Fruit fly (Drosophila melanogaster) whole organism, embryonic: ENCODE results near the gene CG18213.

Experiments used
- Abd-B ChIP-seq: fragments of 200-800 bp; sonication (Bioruptor generic); optimal IDR thresholded peaks from 2 replicates; lab custom pipeline; 2018; ENCODE audit warnings: missing biosample characterization, mild to moderate bottlenecking, missing genetic modification characterization, moderate library complexity
- Ada2b ChIP-seq: fragments of 200-800 bp; sonication (Bioruptor generic); IDR thresholded peaks from 2 replicates; pipeline ENCODE4 v1.3.6; 2022; ENCODE audit warnings: missing biosample characterization, missing genetic modification characterization
- Atf3 ChIP-seq: fragments of 200-800 bp; sonication (Bioruptor generic); optimal IDR thresholded peaks from 3 replicates; lab custom pipeline; 2016; ENCODE audit warnings: missing biosample characterization, missing genetic modification characterization
- CG10209 ChIP-seq: fragments of 200-800 bp; sonication (Bioruptor generic); optimal IDR thresholded peaks from 3 replicates; lab custom pipeline; 2017; ENCODE audit warnings: missing biosample characterization, mild to moderate bottlenecking, missing genetic modification characterization, missing genetic modification reagents
- CG10959 ChIP-seq: fragments of 200-800 bp; sonication (Bioruptor generic); IDR thresholded peaks from 2 replicates; pipeline ENCODE4 v1.3.6; 2022; ENCODE audit warnings: missing biosample characterization, missing genetic modification characterization
- CG11456 ChIP-seq: fragments of 200-800 bp; sonication (Bioruptor generic); IDR thresholded peaks from 3 replicates; pipeline ENCODE4 v1.3.6; 2022; ENCODE audit warnings: missing biosample characterization, missing genetic modification characterization
- CG13296 ChIP-seq: fragments of 200-800 bp; sonication (Bioruptor generic); optimal IDR thresholded peaks from 3 replicates; lab custom pipeline; 2018; ENCODE audit warnings: missing biosample characterization, mild to moderate bottlenecking, missing genetic modification characterization
- CG15073 ChIP-seq: fragments of 200-800 bp; sonication (Bioruptor generic); optimal IDR thresholded peaks from 2 replicates; lab custom pipeline; 2016; ENCODE audit warnings: missing biosample characterization, missing genetic modification characterization
- CG1529 ChIP-seq: fragments of 200-800 bp; sonication (Bioruptor generic); optimal IDR thresholded peaks from 3 replicates; lab custom pipeline; 2018; ENCODE audit warnings: missing biosample characterization, missing genetic modification characterization
- CG17359 ChIP-seq: fragments of 200-800 bp; sonication (Bioruptor generic); optimal IDR thresholded peaks from 3 replicates; lab custom pipeline; 2018; ENCODE audit warnings: missing biosample characterization, mild to moderate bottlenecking, missing genetic modification characterization, moderate library complexity
- CG18476 ChIP-seq: fragments of 200-800 bp; sonication (Bioruptor generic); optimal IDR thresholded peaks from 2 replicates; lab custom pipeline; 2016; ENCODE audit warnings: missing biosample characterization, mild to moderate bottlenecking, missing genetic modification characterization
- CG18764 ChIP-seq: fragments of 200-800 bp; sonication (Bioruptor generic); optimal IDR thresholded peaks from 3 replicates; lab custom pipeline; 2016; ENCODE audit warnings: missing biosample characterization, missing genetic modification characterization
- CG3407 ChIP-seq: fragments of 200-800 bp; sonication (Bioruptor generic); optimal IDR thresholded peaks from 2 replicates; lab custom pipeline; 2018; ENCODE audit warnings: missing biosample characterization, mild to moderate bottlenecking, missing genetic modification characterization
- CG3995 ChIP-seq: fragments of 200-800 bp; sonication (Bioruptor generic); optimal IDR thresholded peaks from 3 replicates; lab custom pipeline; 2016; ENCODE audit warnings: missing biosample characterization, missing genetic modification characterization
- CG4617 ChIP-seq: fragments of 200-800 bp; sonication (Bioruptor generic); optimal IDR thresholded peaks from 3 replicates; lab custom pipeline; 2016; ENCODE audit warnings: missing biosample characterization, missing genetic modification characterization, borderline replicate concordance
- CG7357 ChIP-seq: fragments of 200-800 bp; sonication (Bioruptor generic); IDR thresholded peaks from 3 replicates; pipeline ENCODE4 v1.3.6; 2022; ENCODE audit warnings: missing biosample characterization, missing genetic modification characterization
- CG7839 ChIP-seq: fragments of 200-800 bp; sonication (Bioruptor generic); optimal IDR thresholded peaks from 3 replicates; lab custom pipeline; 2018; ENCODE audit warnings: missing biosample characterization, mild to moderate bottlenecking, missing genetic modification characterization, moderate library complexity
- CG8478 ChIP-seq: fragments of >200 bp; optimal IDR thresholded peaks from 2 replicates; lab custom pipeline; 2018
- Dad ChIP-seq: fragments of 200-800 bp; sonication (Bioruptor generic); optimal IDR thresholded peaks from 3 replicates; lab custom pipeline; 2016; ENCODE audit warnings: missing biosample characterization, missing genetic modification characterization
- Deaf1 ChIP-seq: fragments of 200-800 bp; optimal IDR thresholded peaks from 3 replicates; lab custom pipeline; 2019; ENCODE audit warnings: missing biosample characterization, mild to moderate bottlenecking, missing genetic modification characterization, moderate library complexity
- Doc2 ChIP-seq: fragments of 200-800 bp; sonication (Bioruptor generic); IDR thresholded peaks from 2 replicates; pipeline ENCODE4 v1.3.6; 2022; ENCODE audit warnings: missing biosample characterization, missing genetic modification characterization
- Hmr ChIP-seq: fragments of 200-800 bp; sonication (Bioruptor generic); optimal IDR thresholded peaks from 3 replicates; lab custom pipeline; 2017; ENCODE audit warnings: mild to moderate bottlenecking, missing biosample characterization, missing genetic modification reagents, missing genetic modification characterization
- Hr39 ChIP-seq: fragments of >200 bp; optimal IDR thresholded peaks from 2 replicates; lab custom pipeline; 2017
- Lhr ChIP-seq: fragments of 200-800 bp; sonication (Bioruptor generic); optimal IDR thresholded peaks from 3 replicates; lab custom pipeline; 2017; ENCODE audit warnings: mild to moderate bottlenecking, missing biosample characterization, missing genetic modification reagents, missing genetic modification characterization
- MBD-R2 ChIP-seq: fragments of 200-800 bp; sonication (Bioruptor generic); IDR thresholded peaks from 2 replicates; pipeline ENCODE4 v1.3.6; 2022; ENCODE audit warnings: missing biosample characterization, missing genetic modification characterization
- MTF-1 ChIP-seq: fragments of 200-800 bp; sonication (Bioruptor generic); optimal IDR thresholded peaks from 2 replicates; lab custom pipeline; 2018; ENCODE audit warnings: missing biosample characterization, mild to moderate bottlenecking, missing genetic modification characterization, borderline replicate concordance
- NC2α ChIP-seq: fragments of 200-800 bp; sonication (Bioruptor generic); optimal IDR thresholded peaks from 2 replicates; lab custom pipeline; 2016; ENCODE audit warnings: missing biosample characterization, missing genetic modification characterization
- Optix ChIP-seq: fragments of 200-800 bp; sonication (Bioruptor generic); IDR thresholded peaks from 3 replicates; pipeline ENCODE4 v1.3.6; 2022; ENCODE audit warnings: missing biosample characterization, missing genetic modification characterization
- PHDP ChIP-seq: fragments of 200-800 bp; sonication (Bioruptor generic); optimal IDR thresholded peaks from 3 replicates; lab custom pipeline; 2018; ENCODE audit warnings: missing biosample characterization, mild to moderate bottlenecking, missing genetic modification characterization, moderate library complexity
- Ravus ChIP-seq: fragments of 200-800 bp; sonication (Bioruptor generic); IDR thresholded peaks from 2 replicates; pipeline ENCODE4 v1.3.6; 2022; ENCODE audit warnings: missing biosample characterization, missing genetic modification characterization
- Sin3A ChIP-seq: fragments of >200 bp; optimal IDR thresholded peaks from 2 replicates; lab custom pipeline; 2018
- Sry-δ ChIP-seq: fragments of 200-800 bp; sonication (Bioruptor generic); optimal IDR thresholded peaks from 2 replicates; lab custom pipeline; 2016; ENCODE audit warnings: missing biosample characterization, missing genetic modification characterization
- Taf1 ChIP-seq: fragments of 200-800 bp; sonication (Bioruptor generic); IDR thresholded peaks from 2 replicates; pipeline ENCODE4 v1.3.6; 2022; ENCODE audit warnings: missing biosample characterization, missing genetic modification characterization
- az2 ChIP-seq: fragments of 200-800 bp; sonication (Bioruptor generic); optimal IDR thresholded peaks from 3 replicates; lab custom pipeline; 2016; ENCODE audit warnings: missing biosample characterization, missing genetic modification characterization
- chinmo ChIP-seq: fragments of 200-800 bp; sonication (Bioruptor generic); IDR thresholded peaks from 4 replicates; pipeline ENCODE4 v1.3.6; 2022; ENCODE audit warnings: missing biosample characterization, missing genetic modification characterization; ENCODE audit not compliant: partially characterized antibody
- crol ChIP-seq: fragments of 200-800 bp; sonication (Bioruptor generic); IDR thresholded peaks from 2 replicates; pipeline ENCODE4 v1.3.6; 2022; ENCODE audit warnings: missing biosample characterization, missing genetic modification characterization
- dysf ChIP-seq: fragments of 200-800 bp; sonication (Bioruptor generic); IDR thresholded peaks from 3 replicates; pipeline ENCODE4 v1.3.6; 2022; ENCODE audit warnings: missing biosample characterization, missing genetic modification characterization
- gce ChIP-seq: fragments of 200-800 bp; sonication (Bioruptor generic); IDR thresholded peaks from 3 replicates; pipeline ENCODE4 v1.3.6; 2022; ENCODE audit warnings: missing biosample characterization, missing genetic modification characterization
- hb ChIP-seq: fragments of 200-800 bp; sonication (Bioruptor generic); IDR thresholded peaks from 3 replicates; pipeline ENCODE4 v1.3.6; 2022; ENCODE audit warnings: missing biosample characterization, missing genetic modification characterization; ENCODE audit not compliant: partially characterized antibody
- her ChIP-seq: fragments of 200-800 bp; sonication (Bioruptor generic); optimal IDR thresholded peaks from 2 replicates; lab custom pipeline; 2016; ENCODE audit warnings: missing biosample characterization, missing genetic modification characterization
- lmd ChIP-seq: fragments of 200-800 bp; sonication (Bioruptor generic); IDR thresholded peaks from 2 replicates; pipeline ENCODE4 v1.3.6; 2022; ENCODE audit warnings: missing biosample characterization, missing genetic modification characterization
- maf-S ChIP-seq: fragments of 200-800 bp; sonication (Bioruptor generic); optimal IDR thresholded peaks from 2 replicates; lab custom pipeline; 2016; ENCODE audit warnings: missing biosample characterization, missing genetic modification characterization
- p53 ChIP-seq: fragments of 200-800 bp; sonication (Bioruptor generic); optimal IDR thresholded peaks from 2 replicates; lab custom pipeline; 2016; ENCODE audit warnings: missing biosample characterization, missing genetic modification characterization
- pita ChIP-seq: fragments of 200-800 bp; sonication (Bioruptor generic); optimal IDR thresholded peaks from 2 replicates; lab custom pipeline; 2017; ENCODE audit warnings: missing biosample characterization, mild to moderate bottlenecking, missing genetic modification characterization
- pnt ChIP-seq: fragments of 200-800 bp; sonication (Bioruptor generic); optimal IDR thresholded peaks from 3 replicates; lab custom pipeline; 2016; ENCODE audit warnings: missing biosample characterization, missing genetic modification characterization
- psq ChIP-seq: fragments of 200-800 bp; sonication (Bioruptor generic); optimal IDR thresholded peaks from 2 replicates; lab custom pipeline; 2017; ENCODE audit warnings: missing biosample characterization, missing genetic modification characterization
- shn ChIP-seq: fragments of 200-800 bp; sonication (Bioruptor generic); optimal IDR thresholded peaks from 3 replicates; lab custom pipeline; 2016; ENCODE audit warnings: missing biosample characterization, missing genetic modification characterization
- ssp ChIP-seq: fragments of 200-800 bp; sonication (Bioruptor generic); IDR thresholded peaks from 2 replicates; pipeline ENCODE4 v1.3.6; 2022; ENCODE audit warnings: missing biosample characterization, missing genetic modification characterization
- twi ChIP-seq: fragments of 200-800 bp; optimal IDR thresholded peaks from 2 replicates; lab custom pipeline; 2019; ENCODE audit warnings: missing biosample characterization, mild to moderate bottlenecking, missing genetic modification characterization, moderate library complexity
- unc-4 ChIP-seq: fragments of 200-800 bp; sonication (Bioruptor generic); IDR thresholded peaks from 2 replicates; pipeline ENCODE4 v1.3.6; 2022; ENCODE audit warnings: missing biosample characterization, missing genetic modification characterization; ENCODE audit not compliant: partially characterized antibody
- unpg ChIP-seq: fragments of 200-800 bp; sonication (Bioruptor generic); optimal IDR thresholded peaks from 3 replicates; lab custom pipeline; 2018; ENCODE audit warnings: missing biosample characterization, mild to moderate bottlenecking, missing genetic modification characterization, moderate library complexity
- vvl ChIP-seq: fragments of 200-800 bp; sonication (Bioruptor generic); IDR thresholded peaks from 2 replicates; pipeline ENCODE4 v1.3.6; 2022; ENCODE audit warnings: missing biosample characterization, missing genetic modification characterization

Gene CG18213

DNA sequence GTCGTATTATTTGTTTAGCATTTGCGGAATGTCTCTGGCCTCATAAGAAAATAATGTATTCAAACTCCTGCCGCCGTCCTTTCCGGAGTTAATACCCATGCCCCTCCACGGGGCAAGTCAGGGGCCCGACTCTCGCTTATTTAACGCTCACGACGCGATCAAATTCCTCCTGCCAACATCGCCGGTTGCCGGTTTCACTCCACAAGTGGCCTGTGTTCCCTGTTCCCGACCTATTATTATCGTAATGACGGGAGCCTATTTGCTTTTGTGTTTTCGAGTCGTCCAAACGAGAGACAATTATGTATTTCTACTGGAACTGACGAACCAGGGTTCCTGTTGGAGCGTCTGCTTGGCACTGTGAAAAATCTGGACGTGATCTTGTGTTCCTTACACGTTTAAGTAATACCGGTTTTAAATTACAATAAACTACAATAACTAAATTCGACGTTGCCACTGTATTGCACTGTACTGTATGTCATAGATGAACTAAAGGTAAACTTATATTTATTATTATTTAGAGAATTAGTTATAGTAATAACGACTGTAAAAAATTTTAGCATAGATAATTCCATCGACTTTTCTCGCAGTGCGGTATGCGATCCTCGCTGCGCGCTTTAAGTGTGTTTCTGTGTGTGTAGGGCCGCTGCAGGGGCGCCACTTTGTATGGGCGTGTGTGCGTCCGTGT is 12.6 kb upstream of the CG18213 start (continued):
- no peak; the same call in 1 of the 2 replicates for TF ChIP-seq MBD-R2 (GFP tag; lab: Robert Waterston, UW)
- TF ChIP-seq Dad: peak; percentile 1
- TF ChIP-seq unpg (GFP tag; lab: Kevin White, UChicago): peak; percentile 41
- no peak for TF ChIP-seq Ravus (GFP tag; lab: Robert Waterston, UW)
- TF ChIP-seq Lhr (GFP tag; lab: Kevin White, UChicago): peak; percentile 27
- TF ChIP-seq CG18476 (GFP tag; lab: Kevin White, UChicago): peak; percentile 20
- TF ChIP-seq CG15073 (GFP tag; lab: Kevin White, UChicago): no peak
- peak; percentile 3 for TF ChIP-seq Atf3 (GFP tag; lab: Kevin White, UChicago)
- no peak for TF ChIP-seq gce (GFP tag; lab: Robert Waterston, UW)
- TF ChIP-seq Hmr (GFP tag; lab: Kevin White, UChicago): no peak
- TF ChIP-seq Doc2 (GFP tag; lab: Robert Waterston, UW): no peak
- peak; percentile 8 for TF ChIP-seq CG3407 (GFP tag; lab: Kevin White, UChicago)
- TF ChIP-seq CG1529 (GFP tag; lab: Kevin White, UChicago): peak; percentile 50
- no peak for TF ChIP-seq Deaf1 (tag; lab: Kevin White, UChicago)
- no peak for TF ChIP-seq p53 (GFP tag; lab: Kevin White, UChicago)
- TF ChIP-seq MTF-1 (GFP tag; lab: Kevin White, UChicago): no peak
- TF ChIP-seq twi (tag; lab: Kevin White, UChicago): peak; percentile 71
- TF ChIP-seq CG7357 (GFP tag; lab: Robert Waterston, UW): no peak
- TF ChIP-seq CG4617 (GFP tag; lab: Kevin White, UChicago): no peak
- no peak for TF ChIP-seq CG13296
- peak; percentile 28 for TF ChIP-seq CG7839 (tag; lab: Kevin White, UChicago)
- no peak for TF ChIP-seq CG17359
- no peak for TF ChIP-seq vvl
- TF ChIP-seq chinmo (GFP tag; lab: Robert Waterston, UW): no peak
- TF ChIP-seq hb (GFP tag; lab: Robert Waterston, UW): no peak
- TF ChIP-seq Optix (GFP tag; lab: Robert Waterston, UW): 0 out of 3 replicates have a peak, but pooled peaks have one; percentile 24
- peak; percentile 25 for TF ChIP-seq az2 (GFP tag; lab: Kevin White, UChicago)
- no peak for TF ChIP-seq CG11456 (GFP tag; lab: Robert Waterston, UW)
- TF ChIP-seq CG18764 (GFP tag; lab: Kevin White, UChicago): peak; percentile 15
- no peak for TF ChIP-seq CG8478 (lab: Kevin White, UChicago)
- peak; percentile 49 for TF ChIP-seq CG10209 (GFP tag; lab: Kevin White, UChicago)
- no peak for TF ChIP-seq pnt (GFP tag; lab: Kevin White, UChicago)
- TF ChIP-seq PHDP: no peak
- TF ChIP-seq CG10959 (GFP tag; lab: Robert Waterston, UW): peak; percentile 44
- no peak for TF ChIP-seq dysf
- no peak for TF ChIP-seq Ada2b (GFP tag; lab: Robert Waterston, UW)
- no peak for TF ChIP-seq psq (GFP tag; lab: Kevin White, UChicago)
- TF ChIP-seq Abd-B: peak; percentile 23
- TF ChIP-seq ssp: 0 out of 2 replicates have a peak, but pooled peaks have one; percentile 15
- TF ChIP-seq Taf1 (GFP tag; lab: Robert Waterston, UW): no peak
- no peak for TF ChIP-seq unc-4 (GFP tag; lab: Robert Waterston, UW)
- no peak for TF ChIP-seq CG3995 (GFP tag; lab: Kevin White, UChicago)
- no peak for TF ChIP-seq Sin3A (lab: Kevin White, UChicago)
- no peak for TF ChIP-seq crol (GFP tag; lab: Robert Waterston, UW)
- no peak for TF ChIP-seq Sry-δ
- TF ChIP-seq her: no peak
- TF ChIP-seq Hr39 (lab: Kevin White, UChicago): no peak
- no peak for TF ChIP-seq shn (GFP tag; lab: Kevin White, UChicago)
- no peak for TF ChIP-seq maf-S (GFP tag; lab: Kevin White, UChicago)
- no peak for TF ChIP-seq NC2α (GFP tag; lab: Kevin White, UChicago)
- TF ChIP-seq lmd (GFP tag; lab: Robert Waterston, UW): peak; percentile 13; the same call in 1 of the 2 replicates
- no peak for TF ChIP-seq pita (GFP tag; lab: Kevin White, UChicago)
